Fruit fly (Drosophila melanogaster): ENCODE results near the gene Mec2.

DNA sequence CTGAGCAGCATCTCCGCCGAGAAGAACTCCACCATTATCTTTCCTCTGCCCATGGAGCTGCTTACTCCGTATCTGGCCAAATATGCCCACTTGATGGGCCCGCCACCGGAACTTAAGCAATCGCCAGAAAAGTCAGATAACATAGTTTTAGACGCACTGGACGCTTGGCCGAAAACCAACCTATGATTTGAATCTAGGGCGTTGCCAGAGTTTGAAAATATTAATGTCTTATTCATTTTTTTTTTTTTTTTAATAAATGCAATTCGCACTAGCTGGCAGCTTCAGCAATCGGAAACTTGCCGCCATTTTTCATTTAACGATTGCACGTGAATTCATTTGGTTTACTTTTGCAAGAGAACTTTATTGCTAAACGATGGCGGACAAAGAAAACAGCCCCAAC is 2.1 kb downstream of the Mec2 start, which contains the start of gene HP1D3csd:
- TF ChIP-seq Hr38 (GFP tag; optimal IDR thresholded peaks at IDR 0.05): no peak
- no peak for TF ChIP-seq CG8319 (GFP tag; optimal IDR thresholded peaks at IDR 0.05)
- TF ChIP-seq CG1621 (tag; optimal IDR thresholded peaks at IDR 0.05): no peak
- no peak for TF ChIP-seq fkh (GFP tag; optimal IDR thresholded peaks at IDR 0.05)
- TF ChIP-seq Hr39 (GFP tag; optimal IDR thresholded peaks at IDR 0.05): no peak
- TF ChIP-seq Sox102F (GFP tag; optimal IDR thresholded peaks at IDR 0.05): no peak
- no peak for TF ChIP-seq dsx (GFP tag; optimal IDR thresholded peaks at IDR 0.05; ENCODE audit: poor library complexity, severe bottlenecking)
- peak; percentile 22; the same call in 1 of the 2 replicates for TF ChIP-seq Gug (GFP tag; IDR thresholded peaks at IDR 0.05)
- TF ChIP-seq acj6 (GFP tag; optimal IDR thresholded peaks at IDR 0.05): no peak
- no peak for TF ChIP-seq cyc (GFP tag; optimal IDR thresholded peaks at IDR 0.05)
- no peak for TF ChIP-seq Ets21C (GFP tag; optimal IDR thresholded peaks at IDR 0.05)
- TF ChIP-seq Hr4 (GFP tag; optimal IDR thresholded peaks at IDR 0.05): no peak
- no peak for TF ChIP-seq CG6808 (GFP tag; optimal IDR thresholded peaks at IDR 0.05)
- TF ChIP-seq Ets96B (tag; optimal IDR thresholded peaks at IDR 0.05): no peak
